Fruit fly (Drosophila melanogaster) whole organism: ENCODE data around the gene CG13032.

Experiments used
- CG8478 ChIP-seq: fragments of >200 bp; optimal IDR thresholded peaks from 2 replicates; lab custom pipeline; 2018; ENCODE audit warnings: inconsistent platforms
- usp ChIP-seq: fragments of >200 bp; optimal IDR thresholded peaks from 2 replicates; lab custom pipeline; 2017; ENCODE audit warnings: missing biosample characterization, missing genetic modification characterization, mixed read lengths

dm6 chr3L:16647578-16648113 is 26.1 kb upstream of the CG13032 start, which contains the start of gene Abl:
- no peak for TF ChIP-seq usp
- TF ChIP-seq CG8478 (lab: Kevin White, UChicago), result no peak
